Fruit fly (Drosophila melanogaster): Measurements from ENCODE around the gene kirre.

The kirre gene

dm6 chrX:2707377-2708090 lies 32.6 kb upstream of the kirre start, which contains the start of gene CG2680:
CG2680 (minus strand) TSS chrX:2707427.
- no peak for TF ChIP-seq psq (GFP tag; optimal IDR thresholded peaks at IDR 0.05)
- TF ChIP-seq Dfd (GFP tag; optimal IDR thresholded peaks at IDR 0.05): no peak
- no peak for TF ChIP-seq ey (GFP tag; optimal IDR thresholded peaks at IDR 0.05)
- TF ChIP-seq pan (optimal IDR thresholded peaks at IDR 0.05): no peak
- no peak for TF ChIP-seq HLH106 (tag; optimal IDR thresholded peaks at IDR 0.05)
- no peak for TF ChIP-seq foxo (GFP tag; optimal IDR thresholded peaks at IDR 0.05)
- TF ChIP-seq OdsH (GFP tag; optimal IDR thresholded peaks at IDR 0.05): no peak
- TF ChIP-seq Hnf4 (GFP tag; optimal IDR thresholded peaks at IDR 0.05): no peak
- no peak for TF ChIP-seq CG32264 (GFP tag; optimal IDR thresholded peaks at IDR 0.05)
- TF ChIP-seq Rel (GFP tag; optimal IDR thresholded peaks at IDR 0.05): no peak
- TF ChIP-seq Rel (tag; optimal IDR thresholded peaks at IDR 0.05): no peak
- TF ChIP-seq dsf (GFP tag; optimal IDR thresholded peaks at IDR 0.05; ENCODE audit: borderline replicate concordance): no peak
- no peak for TF ChIP-seq Dif (GFP tag; optimal IDR thresholded peaks at IDR 0.05; ENCODE audit: partially characterized antibody)
- TF ChIP-seq jim (GFP tag; optimal IDR thresholded peaks at IDR 0.05): no peak
- no peak for TF ChIP-seq dl (GFP tag; optimal IDR thresholded peaks at IDR 0.05; ENCODE audit: insufficient read depth in 1 of 2, partially characterized antibody in 2 of 2)
- TF ChIP-seq rgr (GFP tag; optimal IDR thresholded peaks at IDR 0.05): no peak
- no peak for TF ChIP-seq lola (GFP tag; optimal IDR thresholded peaks at IDR 0.05)
- no peak for TF ChIP-seq sv (GFP tag; optimal IDR thresholded peaks at IDR 0.05)
- no peak for TF ChIP-seq sage (GFP tag; optimal IDR thresholded peaks at IDR 0.05)

dm6 chrX:2708156-2708734 lies 31.9 kb upstream of the kirre start, which contains the start of gene CG2681:
CG2681 (plus strand) TSS chrX:2708684.
- no peak for TF ChIP-seq Abd-B (GFP tag; optimal IDR thresholded peaks at IDR 0.05)
- peak; percentile 42 for TF ChIP-seq ey (GFP tag; optimal IDR thresholded peaks at IDR 0.05)
- TF ChIP-seq CG32264 (GFP tag; optimal IDR thresholded peaks at IDR 0.05): no peak
- peak; percentile 9 for TF ChIP-seq h (GFP tag; optimal IDR thresholded peaks at IDR 0.05)
- peak; percentile 18 for TF ChIP-seq fru (GFP tag; optimal IDR thresholded peaks at IDR 0.05)
- TF ChIP-seq OdsH (GFP tag; optimal IDR thresholded peaks at IDR 0.05): peak; percentile 14
- TF ChIP-seq Mio (GFP tag; optimal IDR thresholded peaks at IDR 0.05): no peak
- no peak for TF ChIP-seq Jra (GFP tag; optimal IDR thresholded peaks at IDR 0.05)
- no peak for TF ChIP-seq tai (GFP tag; optimal IDR thresholded peaks at IDR 0.05)
- peak in 1 of 2 experiments; percentile 43 for TF ChIP-seq foxo (GFP tag; optimal IDR thresholded peaks at IDR 0.05)
- no peak for TF ChIP-seq GATAd (GFP tag; optimal IDR thresholded peaks at IDR 0.05)
- TF ChIP-seq pan (optimal IDR thresholded peaks at IDR 0.05): no peak
- TF ChIP-seq br (GFP tag; optimal IDR thresholded peaks at IDR 0.05): no peak
- TF ChIP-seq Dif (GFP tag; optimal IDR thresholded peaks at IDR 0.05; ENCODE audit: partially characterized antibody): no peak
- peak; percentile 26 for TF ChIP-seq rgr (GFP tag; optimal IDR thresholded peaks at IDR 0.05)
- no peak for TF ChIP-seq HLH106 (tag; optimal IDR thresholded peaks at IDR 0.05)

dm6 chrX:2713776-2714175 lies 26.4 kb upstream of the kirre start, which contains the start of the genes CG2685 and CG2694:
CG2685 (minus strand) TSS chrX:2713960.
CG2694 (plus strand) TSS chrX:2714079.
- TF ChIP-seq h (GFP tag; optimal IDR thresholded peaks at IDR 0.05) (no peak), foxo (GFP tag; optimal IDR thresholded peaks at IDR 0.05) (peak in 1 of 2 experiments; percentile 10), Myc (optimal IDR thresholded peaks at IDR 0.05) (peak; percentile 24), rgr (GFP tag; optimal IDR thresholded peaks at IDR 0.05) (peak; percentile 9)

dm6 chrX:2714730-2715129 lies 25.5 kb upstream of the kirre start:
- TF ChIP-seq Dfd (GFP tag; optimal IDR thresholded peaks at IDR 0.05) (no peak), dl (GFP tag; optimal IDR thresholded peaks at IDR 0.05; ENCODE audit: insufficient read depth in 1 of 2, partially characterized antibody in 2 of 2) (no peak), N (GFP tag; optimal IDR thresholded peaks at IDR 0.05) (no peak), Mio (GFP tag; optimal IDR thresholded peaks at IDR 0.05) (no peak), Vsx2 (GFP tag; optimal IDR thresholded peaks at IDR 0.05; ENCODE audit: partially characterized antibody) (peak; percentile 96), lola (GFP tag; optimal IDR thresholded peaks at IDR 0.05) (no peak), CG9705 (GFP tag; optimal IDR thresholded peaks at IDR 0.05) (no peak), sage (GFP tag; optimal IDR thresholded peaks at IDR 0.05) (no peak), pan (optimal IDR thresholded peaks at IDR 0.05) (no peak), HLH106 (tag; optimal IDR thresholded peaks at IDR 0.05) (peak; percentile 14), Dif (GFP tag; optimal IDR thresholded peaks at IDR 0.05; ENCODE audit: partially characterized antibody) (peak; percentile 84), usp (GFP tag; optimal IDR thresholded peaks at IDR 0.05) (no peak), CG32264 (GFP tag; optimal IDR thresholded peaks at IDR 0.05) (no peak), h (GFP tag; optimal IDR thresholded peaks at IDR 0.05) (no peak), OdsH (GFP tag; optimal IDR thresholded peaks at IDR 0.05) (no peak)

Measured in whole organism, wandering third instar larva.